Fruit fly (Drosophila melanogaster) whole organism, embryonic: ENCODE measurements around the gene CG46463.

Experiments used
- Antp ChIP-seq: fragments of 200-800 bp; sonication (Bioruptor generic); optimal IDR thresholded peaks from 3 replicates; lab custom pipeline; 2016; ENCODE audit warnings: missing biosample characterization, missing genetic modification characterization
- Awh ChIP-seq: fragments of 200-800 bp; sonication (Bioruptor generic); IDR thresholded peaks from 2 replicates; pipeline ENCODE4, ENCODE4 v1.3.6; 2022; ENCODE audit warnings: missing biosample characterization, missing genetic modification characterization
- CG10209 ChIP-seq: fragments of 200-800 bp; sonication (Bioruptor generic); optimal IDR thresholded peaks from 3 replicates; lab custom pipeline; 2017; ENCODE audit warnings: missing biosample characterization, mild to moderate bottlenecking, missing genetic modification characterization, missing genetic modification reagents
- CG11085 ChIP-seq: fragments of 200-800 bp; sonication (Bioruptor generic); IDR thresholded peaks from 2 replicates; pipeline ENCODE4 v1.3.6; 2022; ENCODE audit warnings: missing biosample characterization, missing genetic modification characterization
- CG11398 ChIP-seq: fragments of 200-800 bp; sonication (Bioruptor generic); optimal IDR thresholded peaks from 2 replicates; lab custom pipeline; 2016; ENCODE audit warnings: missing biosample characterization, missing genetic modification characterization
- CG11696 ChIP-seq: fragments of 200-800 bp; sonication (Bioruptor generic); IDR thresholded peaks from 2 replicates; pipeline ENCODE4 v1.3.6; 2022; ENCODE audit warnings: missing biosample characterization, missing genetic modification characterization
- CG12104 ChIP-seq: fragments of 200-800 bp; sonication (Bioruptor generic); optimal IDR thresholded peaks from 3 replicates; lab custom pipeline; 2016; ENCODE audit warnings: missing biosample characterization, missing genetic modification characterization
- CG12769 ChIP-seq: fragments of 200-800 bp; sonication (Bioruptor generic); optimal IDR thresholded peaks from 2 replicates; lab custom pipeline; 2019; ENCODE audit warnings: missing biosample characterization, mild to moderate bottlenecking, missing genetic modification characterization, moderate library complexity
- CG15696 ChIP-seq: fragments of 200-800 bp; sonication (Bioruptor generic); optimal IDR thresholded peaks from 2 replicates; lab custom pipeline; 2019; ENCODE audit warnings: missing biosample characterization, mild to moderate bottlenecking, missing genetic modification characterization, moderate library complexity
- CG17612 ChIP-seq: fragments of 200-800 bp; sonication (Bioruptor generic); IDR thresholded peaks from 2 replicates; pipeline ENCODE4 v1.3.6; 2022; ENCODE audit warnings: missing biosample characterization, missing genetic modification characterization
- CG17829 ChIP-seq: fragments of 200-800 bp; optimal IDR thresholded peaks from 2 replicates; lab custom pipeline; 2019; ENCODE audit warnings: missing biosample characterization, mild to moderate bottlenecking, missing genetic modification characterization, moderate library complexity
- CG18476 ChIP-seq: fragments of 200-800 bp; sonication (Bioruptor generic); optimal IDR thresholded peaks from 2 replicates; lab custom pipeline; 2016; ENCODE audit warnings: missing biosample characterization, mild to moderate bottlenecking, missing genetic modification characterization
- CG18619 ChIP-seq: fragments of 200-800 bp; sonication (Bioruptor generic); optimal IDR thresholded peaks from 3 replicates; lab custom pipeline; 2017; ENCODE audit warnings: missing biosample characterization, mild to moderate bottlenecking, missing genetic modification characterization
- CG2889 ChIP-seq: fragments of 200-800 bp; sonication (Bioruptor generic); IDR thresholded peaks from 3 replicates; pipeline ENCODE4 v1.3.6; 2022; ENCODE audit warnings: missing biosample characterization, missing genetic modification characterization
- CG30403 ChIP-seq: fragments of 200-800 bp; sonication (Bioruptor generic); optimal IDR thresholded peaks from 3 replicates; lab custom pipeline; 2016; ENCODE audit warnings: missing biosample characterization, missing genetic modification characterization
- CG33557 ChIP-seq: fragments of 200-800 bp; sonication (Bioruptor generic); optimal IDR thresholded peaks from 2 replicates; lab custom pipeline; 2019; ENCODE audit warnings: missing biosample characterization, mild to moderate bottlenecking, missing genetic modification characterization, moderate library complexity
- CG34422 ChIP-seq: fragments of 200-800 bp; sonication (Bioruptor generic); IDR thresholded peaks from 3 replicates; pipeline ENCODE4 v1.3.6; 2022; ENCODE audit warnings: missing biosample characterization, missing genetic modification characterization
- CG4854 ChIP-seq: fragments of 200-800 bp; sonication (Bioruptor generic); optimal IDR thresholded peaks from 2 replicates; lab custom pipeline; 2016; ENCODE audit warnings: missing biosample characterization, missing genetic modification characterization, inconsistent platforms
- CG7786 ChIP-seq: fragments of 200-800 bp; sonication (Bioruptor generic); optimal IDR thresholded peaks from 2 replicates; lab custom pipeline; 2016; ENCODE audit warnings: missing biosample characterization, missing genetic modification characterization
- CG8281 ChIP-seq: fragments of 200-800 bp; sonication (Bioruptor generic); optimal IDR thresholded peaks from 2 replicates; lab custom pipeline; 2018; ENCODE audit warnings: missing biosample characterization, mild to moderate bottlenecking, missing genetic modification characterization, moderate library complexity
- CG8388 ChIP-seq: fragments of 200-800 bp; sonication (Bioruptor generic); optimal IDR thresholded peaks from 2 replicates; lab custom pipeline; 2019; ENCODE audit warnings: missing biosample characterization, mild to moderate bottlenecking, missing genetic modification characterization, moderate library complexity
- CG8478 ChIP-seq: fragments of >200 bp; optimal IDR thresholded peaks from 2 replicates; lab custom pipeline; 2018
- CG9727 ChIP-seq: fragments of 200-800 bp; sonication (Bioruptor generic); optimal IDR thresholded peaks from 3 replicates; lab custom pipeline; 2017; ENCODE audit warnings: missing biosample characterization, mild to moderate bottlenecking, missing genetic modification characterization
- CG9932 ChIP-seq: fragments of 200-800 bp; sonication (Bioruptor generic); IDR thresholded peaks from 2 replicates; pipeline ENCODE4 v1.3.6; 2022; ENCODE audit warnings: missing biosample characterization, missing genetic modification characterization
- Chrac-16 ChIP-seq: fragments of 200-800 bp; sonication (Bioruptor generic); optimal IDR thresholded peaks from 3 replicates; lab custom pipeline; 2016; ENCODE audit warnings: missing biosample characterization, missing genetic modification characterization
- Dip3 ChIP-seq: fragments of 200-800 bp; sonication (Bioruptor generic); optimal IDR thresholded peaks from 3 replicates; lab custom pipeline; 2016; ENCODE audit warnings: missing biosample characterization, missing genetic modification characterization
- ERR ChIP-seq: fragments of 200-800 bp; sonication (Bioruptor generic); optimal IDR thresholded peaks from 2 replicates; lab custom pipeline; 2016; ENCODE audit warnings: missing biosample characterization, missing genetic modification characterization
- Elba2 ChIP-seq: fragments of 200-800 bp; sonication (Bioruptor generic); optimal IDR thresholded peaks from 3 replicates; lab custom pipeline; 2016; ENCODE audit warnings: missing biosample characterization, missing genetic modification characterization
- Fer1 ChIP-seq: fragments of 200-800 bp; sonication (Bioruptor generic); optimal IDR thresholded peaks from 2 replicates; lab custom pipeline; 2017; ENCODE audit warnings: missing biosample characterization, mild to moderate bottlenecking, missing genetic modification characterization
- Fer3 ChIP-seq: fragments of 200-800 bp; sonication (Bioruptor generic); optimal IDR thresholded peaks from 2 replicates; lab custom pipeline; 2018; ENCODE audit warnings: missing biosample characterization, mild to moderate bottlenecking, missing genetic modification characterization, moderate library complexity
- Mes4 ChIP-seq: fragments of 200-800 bp; sonication (Bioruptor generic); optimal IDR thresholded peaks from 2 replicates; lab custom pipeline; 2016; ENCODE audit warnings: missing biosample characterization, missing genetic modification characterization
- Side ChIP-seq: fragments of 200-800 bp; sonication (Bioruptor generic); optimal IDR thresholded peaks from 2 replicates; lab custom pipeline; 2016; ENCODE audit warnings: missing biosample characterization, missing genetic modification characterization
- Sry-β ChIP-seq: fragments of 200-800 bp; sonication (Bioruptor generic); optimal IDR thresholded peaks from 2 replicates; lab custom pipeline; 2018; ENCODE audit warnings: missing biosample characterization, mild to moderate bottlenecking, missing genetic modification characterization, moderate library complexity
- TFAM ChIP-seq: fragments of 200-800 bp; sonication (Bioruptor generic); optimal IDR thresholded peaks from 2 replicates; lab custom pipeline; 2017; ENCODE audit warnings: missing biosample characterization, missing genetic modification characterization, inconsistent platforms
- cg ChIP-seq: fragments of 200-800 bp; sonication (Bioruptor generic); optimal IDR thresholded peaks from 3 replicates; lab custom pipeline; 2019; ENCODE audit warnings: missing biosample characterization, mild to moderate bottlenecking, missing genetic modification characterization, moderate library complexity
- cwo ChIP-seq: fragments of 200-800 bp; sonication (Bioruptor generic); optimal IDR thresholded peaks from 3 replicates; lab custom pipeline; 2017; ENCODE audit warnings: missing biosample characterization, missing genetic modification characterization, mild to moderate bottlenecking, moderate library complexity, missing genetic modification reagents
- dimm ChIP-seq: fragments of 200-800 bp; sonication (Bioruptor generic); IDR thresholded peaks from 2 replicates; pipeline ENCODE4 v1.3.6; 2022; ENCODE audit warnings: missing biosample characterization, missing genetic modification characterization
- eyg ChIP-seq: fragments of 200-800 bp; sonication (Bioruptor generic); optimal IDR thresholded peaks from 3 replicates; lab custom pipeline; 2016; ENCODE audit warnings: missing biosample characterization, missing genetic modification characterization
- fd102C ChIP-seq: fragments of 200-800 bp; sonication (Bioruptor generic); optimal IDR thresholded peaks from 2 replicates; lab custom pipeline; 2018; ENCODE audit warnings: missing biosample characterization, mild to moderate bottlenecking, missing genetic modification characterization, moderate library complexity
- fd3F ChIP-seq: fragments of 200-800 bp; sonication (Bioruptor generic); optimal IDR thresholded peaks from 2 replicates; lab custom pipeline; 2018; ENCODE audit warnings: missing biosample characterization, mild to moderate bottlenecking, missing genetic modification characterization, moderate library complexity
- ftz-f1 ChIP-seq: fragments of 200-800 bp; sonication (Bioruptor generic); optimal IDR thresholded peaks from 2 replicates; lab custom pipeline; 2016; ENCODE audit warnings: missing biosample characterization, missing genetic modification characterization
- fu2 ChIP-seq: fragments of 200-800 bp; sonication (Bioruptor generic); optimal IDR thresholded peaks from 2 replicates; lab custom pipeline; 2016; ENCODE audit warnings: missing biosample characterization, missing genetic modification characterization
- kni ChIP-seq: fragments of 200-800 bp; sonication (Bioruptor generic); optimal IDR thresholded peaks from 3 replicates; lab custom pipeline; 2017; ENCODE audit warnings: mild to moderate bottlenecking, missing biosample characterization, missing genetic modification reagents, missing genetic modification characterization
- knrl ChIP-seq: fragments of 200-800 bp; sonication (Bioruptor generic); IDR thresholded peaks from 3 replicates; pipeline ENCODE4 v1.3.6; 2022; ENCODE audit warnings: missing biosample characterization, missing genetic modification characterization; ENCODE audit not compliant: partially characterized antibody
- luna ChIP-seq: fragments of 200-800 bp; sonication (Bioruptor generic); optimal IDR thresholded peaks from 2 replicates; lab custom pipeline; 2016; ENCODE audit warnings: missing biosample characterization, missing genetic modification characterization
- nerfin-2 ChIP-seq: fragments of 200-800 bp; sonication (Bioruptor generic); IDR thresholded peaks from 2 replicates; pipeline ENCODE4 v1.3.6; 2022; ENCODE audit warnings: missing biosample characterization, missing genetic modification characterization; ENCODE audit not compliant: partially characterized antibody
- p53 ChIP-seq: fragments of 200-800 bp; sonication (Bioruptor generic); optimal IDR thresholded peaks from 2 replicates; lab custom pipeline; 2016; ENCODE audit warnings: missing biosample characterization, missing genetic modification characterization
- sna ChIP-seq: fragments of 200-800 bp; sonication (Bioruptor generic); IDR thresholded peaks from 2 replicates; pipeline ENCODE4 v1.3.6; 2022; ENCODE audit warnings: missing biosample characterization, missing genetic modification characterization; ENCODE audit not compliant: partially characterized antibody
- stwl ChIP-seq: fragments of 200-800 bp; sonication (Bioruptor generic); optimal IDR thresholded peaks from 3 replicates; lab custom pipeline; 2018; ENCODE audit warnings: missing biosample characterization, mild to moderate bottlenecking, missing genetic modification characterization, moderate library complexity
- tna ChIP-seq: fragments of 200-800 bp; sonication (Bioruptor generic); IDR thresholded peaks from 2 replicates; pipeline ENCODE4 v1.3.6; 2022; ENCODE audit warnings: missing biosample characterization, missing genetic modification characterization; ENCODE audit not compliant: partially characterized antibody

The CG46463 gene

DNA sequence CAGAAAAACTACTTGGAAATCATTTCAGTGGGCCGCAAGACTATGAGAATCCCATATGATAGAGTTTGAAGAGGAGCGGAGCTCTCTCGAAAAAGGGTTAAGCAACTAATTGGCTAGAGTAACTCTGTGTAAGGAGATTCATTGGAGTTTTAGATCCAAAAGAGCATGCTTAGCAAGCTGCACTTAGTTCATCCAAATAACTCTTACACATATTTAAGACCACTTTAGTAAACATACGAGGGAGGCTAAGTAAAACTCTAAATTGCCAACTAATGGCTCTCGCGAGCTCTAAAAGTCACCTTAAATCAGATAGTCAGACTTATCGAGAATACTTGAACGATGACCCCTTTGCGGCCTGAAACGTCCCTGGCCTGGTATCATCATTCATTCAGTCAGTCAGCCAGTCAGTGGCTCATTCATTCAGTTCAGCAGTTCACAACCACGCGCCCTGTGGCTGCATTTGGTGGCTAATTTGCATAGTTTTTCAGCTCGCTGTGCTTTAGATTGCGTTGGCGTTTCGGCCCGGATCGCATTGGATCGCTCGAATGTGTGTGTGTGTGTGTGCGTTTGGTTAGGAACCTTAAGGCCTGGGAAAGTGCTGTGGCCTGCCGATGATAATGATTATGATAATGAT lies 6.1 kb upstream of the CG46463 start (continued):
- no peak for TF ChIP-seq ERR (GFP tag; lab: Kevin White, UChicago)
- TF ChIP-seq CG4854 (GFP tag; lab: Kevin White, UChicago), result no peak
- no peak for TF ChIP-seq Fer1 (GFP tag; lab: Kevin White, UChicago)
- TF ChIP-seq fu2 (GFP tag; lab: Kevin White, UChicago), result no peak
- TF ChIP-seq kni, result peak; percentile 60
- no peak for TF ChIP-seq CG9932 (GFP tag; lab: Robert Waterston, UW)
- no peak for TF ChIP-seq ftz-f1 (GFP tag; lab: Kevin White, UChicago)
- TF ChIP-seq CG11398 (GFP tag; lab: Kevin White, UChicago), result no peak
- TF ChIP-seq Fer3 (tag; lab: Kevin White, UChicago), result no peak
- TF ChIP-seq fd102C (GFP tag; lab: Kevin White, UChicago), result no peak
- no peak for TF ChIP-seq tna (GFP tag; lab: Robert Waterston, UW)
- TF ChIP-seq CG33557 (GFP tag; lab: Kevin White, UChicago), result no peak
- TF ChIP-seq Sry-β, result no peak
- TF ChIP-seq CG34422 (GFP tag; lab: Robert Waterston, UW), result no peak
- no peak for TF ChIP-seq CG2889
- TF ChIP-seq CG11696 (GFP tag; lab: Robert Waterston, UW), result no peak
- peak; percentile 42 for TF ChIP-seq cg (GFP tag; lab: Kevin White, UChicago)
- TF ChIP-seq CG17829 (tag; lab: Kevin White, UChicago), result no peak
- TF ChIP-seq CG9727 (GFP tag; lab: Kevin White, UChicago), result no peak
- TF ChIP-seq p53 (GFP tag; lab: Kevin White, UChicago), result no peak
- TF ChIP-seq nerfin-2 (GFP tag; lab: Robert Waterston, UW), result no peak
- no peak for TF ChIP-seq Chrac-16
- TF ChIP-seq CG17612 (GFP tag; lab: Robert Waterston, UW), result no peak
- no peak for TF ChIP-seq Elba2 (GFP tag; lab: Kevin White, UChicago)
- TF ChIP-seq CG15696 (tag; lab: Kevin White, UChicago), result no peak
- TF ChIP-seq CG30403 (GFP tag; lab: Kevin White, UChicago), result peak; percentile 34
- TF ChIP-seq CG8388, result no peak
- TF ChIP-seq Antp (GFP tag; lab: Kevin White, UChicago), result peak; percentile 13
- no peak for TF ChIP-seq sna (GFP tag; lab: Robert Waterston, UW)
- TF ChIP-seq cwo (GFP tag; lab: Kevin White, UChicago), result no peak
- peak; percentile 29; the same call in 1 of the 2 replicates for TF ChIP-seq Awh (GFP tag; lab: Robert Waterston, UW)
- peak; percentile 56; the same call in 2 of the 3 replicates for TF ChIP-seq knrl (GFP tag; lab: Robert Waterston, UW)
- no peak for TF ChIP-seq CG10209 (GFP tag; lab: Kevin White, UChicago)
- TF ChIP-seq fd3F (GFP tag; lab: Kevin White, UChicago), result no peak
- TF ChIP-seq dimm, result 0 out of 2 replicates have a peak, but pooled peaks have one; percentile 30
- TF ChIP-seq CG8478, result no peak
- TF ChIP-seq Mes4 (GFP tag; lab: Kevin White, UChicago), result no peak
- TF ChIP-seq CG7786 (GFP tag; lab: Kevin White, UChicago), result no peak
- peak; percentile 48 for TF ChIP-seq CG12769
- no peak for TF ChIP-seq luna (GFP tag; lab: Kevin White, UChicago)
- no peak for TF ChIP-seq CG18619 (GFP tag; lab: Kevin White, UChicago)
- TF ChIP-seq CG18476 (GFP tag; lab: Kevin White, UChicago), result no peak
- TF ChIP-seq TFAM (GFP tag; lab: Kevin White, UChicago), result no peak
- no peak for TF ChIP-seq stwl
- no peak for TF ChIP-seq Side (GFP tag; lab: Kevin White, UChicago)
- TF ChIP-seq Dip3, result no peak
- peak; percentile 1 for TF ChIP-seq CG12104 (GFP tag; lab: Kevin White, UChicago)
- no peak for TF ChIP-seq CG11085
- TF ChIP-seq CG8281 (tag; lab: Kevin White, UChicago), result peak; percentile 100
- TF ChIP-seq eyg (GFP tag; lab: Kevin White, UChicago), result no peak
